Worm (Caenorhabditis elegans): ENCODE results near the gene Y82E9BL.12.
"Not testable (repeated sequence)": the region's sequence is repeated elsewhere in the genome, so short reads cannot be mapped to it uniquely, and the experiment has no call there.

Gene Y82E9BL.12

DNA sequence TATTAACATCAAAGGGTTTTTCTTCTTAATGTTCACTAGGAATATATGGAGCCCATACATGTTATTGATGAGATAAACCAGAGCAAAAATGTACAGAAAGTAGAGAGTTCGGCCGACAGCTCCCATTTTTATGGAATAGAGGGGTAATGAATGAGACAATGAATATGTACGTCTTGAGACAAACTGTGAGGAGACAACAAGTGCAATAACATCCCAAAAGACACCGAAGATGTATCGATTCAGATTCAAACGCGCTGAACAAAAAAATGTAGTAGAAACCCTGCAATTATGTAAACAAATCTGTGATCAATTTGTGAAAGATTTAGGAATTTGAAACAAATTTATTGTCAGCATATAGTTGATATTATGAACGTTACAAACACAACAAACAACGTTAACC is 38.0 kb downstream of the Y82E9BL.12 start:
- TF ChIP-seq ztf-29 (GFP tag; IDR thresholded peaks at IDR 0.05) (no peak), T22C8.4 (GFP tag; IDR thresholded peaks at IDR 0.05) (no peak), med-1 (GFP tag; optimal IDR thresholded peaks at IDR 0.05; ENCODE audit: insufficient read depth) (no peak), tab-1 (GFP tag; IDR thresholded peaks at IDR 0.05) (no peak), klf-2 (GFP tag; conservative IDR thresholded peaks at IDR 0.05) (no peak), ref-1 (GFP tag; conservative IDR thresholded peaks at IDR 0.05) (no peak), ztf-23 (GFP tag; IDR thresholded peaks at IDR 0.05) (no peak), flt-1 (GFP tag; IDR thresholded peaks at IDR 0.05) (no peak), cog-1 (tag; optimal IDR thresholded peaks at IDR 0.05) (no peak)

DNA sequence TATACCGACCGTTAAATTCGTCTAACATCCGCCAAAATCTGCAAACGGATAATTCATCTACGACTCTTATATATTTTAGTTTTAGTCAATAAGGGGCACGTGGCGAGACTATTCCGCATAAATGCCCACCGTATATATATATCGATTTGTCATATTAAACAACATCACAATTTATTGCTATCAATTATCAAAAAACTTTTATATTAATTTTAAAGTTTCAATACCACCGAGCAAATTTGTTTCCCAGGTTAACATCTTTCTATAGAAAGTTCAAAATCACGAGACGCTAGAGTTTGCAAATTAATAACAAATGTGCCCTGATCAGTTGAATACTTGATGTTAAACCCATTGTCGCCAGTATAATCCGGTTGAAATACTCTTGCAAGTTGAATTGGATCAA is 38.6 kb downstream of the Y82E9BL.12 start, which contains the start of gene Y82E9BL.5:
Gene Y82E9BL.5, minus strand, starts transcription at position 101 of the 400 bp plus-strand sequence.
- TF ChIP-seq ztf-29 (GFP tag; IDR thresholded peaks at IDR 0.05) (no peak), ref-1 (GFP tag; conservative IDR thresholded peaks at IDR 0.05) (no peak), med-1 (GFP tag; optimal IDR thresholded peaks at IDR 0.05; ENCODE audit: insufficient read depth) (no peak)

DNA sequence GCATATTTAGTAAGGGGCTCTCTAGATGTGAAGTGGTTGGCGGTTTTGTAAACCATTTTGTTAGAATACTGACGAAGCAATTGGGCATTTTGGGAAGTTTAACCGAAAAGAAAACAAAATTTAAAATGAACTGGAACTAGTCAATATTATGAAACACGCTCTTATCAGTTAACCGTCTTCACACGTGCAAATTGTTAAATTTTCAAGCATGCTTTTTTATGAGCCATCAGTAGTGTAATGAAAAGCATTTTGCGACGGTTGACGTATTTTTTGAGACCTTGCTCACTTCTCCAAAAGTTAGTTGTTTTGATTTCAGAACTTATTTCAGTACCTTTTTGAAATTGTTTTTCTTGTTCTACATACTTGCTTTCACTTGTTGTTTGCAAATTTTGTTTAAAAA is 40.3 kb downstream of the Y82E9BL.12 start, which contains the start of gene fbxa-25:
Gene fbxa-25, minus strand, starts transcription at position 138 of the 400 bp plus-strand sequence.
- TF ChIP-seq ztf-29 (GFP tag; IDR thresholded peaks at IDR 0.05): no peak
- TF ChIP-seq ref-1 (GFP tag; conservative IDR thresholded peaks at IDR 0.05): no peak
- no peak for TF ChIP-seq ztf-23 (GFP tag; IDR thresholded peaks at IDR 0.05)

DNA sequence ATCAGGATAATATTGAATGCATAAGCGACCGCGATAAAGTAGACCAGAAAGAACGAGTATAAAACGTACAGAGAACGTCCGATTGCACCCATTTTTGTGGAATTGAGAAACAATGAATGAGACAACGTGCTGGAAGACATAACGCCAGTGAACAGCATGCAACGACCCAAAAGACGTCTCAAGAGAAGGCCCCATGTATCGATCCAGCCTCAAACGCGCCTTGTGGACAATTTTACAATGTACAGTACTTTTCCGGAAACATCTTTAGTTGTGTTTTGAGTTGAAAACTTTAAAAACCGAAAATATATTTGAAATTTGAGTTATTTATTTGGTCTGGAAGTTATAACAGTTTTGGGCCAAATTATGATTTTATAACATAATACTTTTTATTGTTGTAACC is 41.8 kb downstream of the Y82E9BL.12 start, which contains the start of gene Y82E9BL.3:
Gene Y82E9BL.3, minus strand, starts transcription at position 101 of the 400 bp plus-strand sequence.
- TF ChIP-seq tab-1 (GFP tag; IDR thresholded peaks at IDR 0.05): no peak
- TF ChIP-seq flt-1 (GFP tag; IDR thresholded peaks at IDR 0.05): no peak
- TF ChIP-seq cog-1 (tag; optimal IDR thresholded peaks at IDR 0.05): no peak
- no peak for TF ChIP-seq ztf-23 (GFP tag; IDR thresholded peaks at IDR 0.05)
- TF ChIP-seq ref-1 (GFP tag; conservative IDR thresholded peaks at IDR 0.05): no peak
- TF ChIP-seq ztf-29 (GFP tag; IDR thresholded peaks at IDR 0.05): no peak
- TF ChIP-seq med-1 (GFP tag; optimal IDR thresholded peaks at IDR 0.05; ENCODE audit: insufficient read depth): no peak
- TF ChIP-seq T22C8.4 (GFP tag; IDR thresholded peaks at IDR 0.05): no peak
- TF ChIP-seq klf-2 (GFP tag; conservative IDR thresholded peaks at IDR 0.05): no peak

DNA sequence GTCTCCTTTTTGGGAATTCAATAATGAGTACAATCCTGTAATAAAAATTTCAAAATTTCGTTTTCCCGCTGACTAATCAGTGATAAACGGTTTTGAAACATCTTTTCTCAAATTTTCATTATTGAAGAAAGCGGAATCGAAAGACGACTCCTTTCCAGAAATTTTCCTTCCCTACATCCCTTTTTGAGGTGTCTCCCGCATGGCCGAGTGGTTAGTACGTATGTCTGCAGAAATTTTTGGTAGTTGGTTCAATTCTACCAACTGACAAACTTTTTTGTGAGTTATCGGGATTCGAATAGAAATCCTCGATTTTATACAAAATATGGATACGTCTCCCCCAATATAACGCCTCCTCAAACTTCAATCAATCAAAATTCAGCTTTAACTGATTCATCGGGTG is 45.5 kb downstream of the Y82E9BL.12 start:
- no peak for TF ChIP-seq klf-2 (GFP tag; conservative IDR thresholded peaks at IDR 0.05)
- TF ChIP-seq med-1 (GFP tag; optimal IDR thresholded peaks at IDR 0.05; ENCODE audit: insufficient read depth): no peak

DNA sequence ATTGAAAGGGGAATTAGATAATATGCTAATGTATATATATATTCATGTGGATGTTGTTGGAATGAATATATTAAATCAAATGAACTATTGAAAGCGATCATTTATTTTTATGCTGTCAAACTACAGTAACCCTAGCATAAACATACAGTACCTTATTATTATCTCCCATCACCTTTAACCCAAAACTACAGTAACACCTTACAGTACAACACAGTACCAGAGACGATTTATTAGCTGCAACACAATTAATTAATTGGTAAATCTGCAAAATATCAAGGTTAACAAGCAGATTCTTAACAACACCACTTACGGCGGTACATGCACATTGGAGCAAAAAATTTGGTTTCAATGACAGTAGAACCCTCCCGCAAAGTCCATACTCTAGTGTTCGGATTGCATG is 46.3 kb downstream of the Y82E9BL.12 start, which contains the start of gene Y82E9BL.1:
Gene Y82E9BL.1, minus strand, starts transcription at position 101 of the 400 bp plus-strand sequence.
- TF ChIP-seq med-1 (GFP tag; optimal IDR thresholded peaks at IDR 0.05; ENCODE audit: insufficient read depth) (no peak), ztf-29 (GFP tag; IDR thresholded peaks at IDR 0.05) (no peak), ref-1 (GFP tag; conservative IDR thresholded peaks at IDR 0.05) (no peak), T22C8.4 (GFP tag; IDR thresholded peaks at IDR 0.05) (no peak), flt-1 (GFP tag; IDR thresholded peaks at IDR 0.05) (no peak), ztf-23 (GFP tag; IDR thresholded peaks at IDR 0.05) (no peak), klf-2 (GFP tag; conservative IDR thresholded peaks at IDR 0.05) (no peak), tab-1 (GFP tag; IDR thresholded peaks at IDR 0.05) (no peak), cog-1 (tag; optimal IDR thresholded peaks at IDR 0.05) (no peak)

DNA sequence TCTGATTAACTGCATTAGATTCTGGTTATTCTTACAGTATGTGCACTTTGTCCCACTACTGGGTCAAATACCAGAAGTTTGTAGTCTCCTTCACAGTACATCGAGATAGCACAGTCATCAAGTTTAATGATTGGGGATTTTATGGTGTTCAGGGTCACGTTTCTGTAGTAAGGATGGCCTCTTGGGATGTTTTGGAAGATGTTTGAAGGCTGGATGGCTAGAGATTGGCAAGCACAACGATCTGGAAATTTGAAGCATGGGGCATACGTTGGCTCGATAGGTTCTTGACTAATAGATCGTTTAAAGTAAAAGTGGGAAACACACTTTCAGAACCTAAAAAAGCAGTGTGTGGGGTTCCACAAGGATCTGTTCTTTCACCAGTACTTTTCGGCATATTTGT is 49.0 kb downstream of the Y82E9BL.12 start, which contains the start of gene Y82E9BR.8:
Gene Y82E9BR.8, minus strand, starts transcription at position 101 of the 400 bp plus-strand sequence.
- TF ChIP-seq ztf-29, ztf-23, flt-1 (GFP tag; IDR thresholded peaks at IDR 0.05): not testable (repeated sequence)

DNA sequence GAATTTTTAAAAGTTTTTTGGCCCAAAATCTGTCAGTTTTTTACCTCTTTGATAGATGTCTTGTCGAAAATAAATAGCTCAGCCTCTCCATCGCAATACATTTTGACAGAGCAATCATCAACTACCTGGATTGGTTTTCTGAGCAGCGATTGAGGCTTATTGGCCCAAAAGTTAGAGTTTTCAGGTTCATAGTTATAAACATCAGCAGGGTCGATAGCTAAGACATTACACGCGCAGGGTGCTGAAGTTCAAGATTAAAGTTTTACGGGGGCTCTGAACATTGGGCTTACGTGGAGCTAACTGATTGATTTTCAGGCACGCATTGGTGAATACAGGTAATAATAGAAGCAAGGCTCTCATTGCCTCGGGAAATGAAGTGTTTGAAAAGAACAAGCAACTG is 50.7 kb downstream of the Y82E9BL.12 start, which contains the start of gene Y82E9BR.9:
Gene Y82E9BR.9, minus strand, starts transcription at position 101 of the 400 bp plus-strand sequence.
- TF ChIP-seq ztf-23 (GFP tag; IDR thresholded peaks at IDR 0.05) (no peak), ztf-29 (GFP tag; IDR thresholded peaks at IDR 0.05) (no peak), T22C8.4 (GFP tag; IDR thresholded peaks at IDR 0.05) (no peak), klf-2 (GFP tag; conservative IDR thresholded peaks at IDR 0.05) (no peak), med-1 (GFP tag; optimal IDR thresholded peaks at IDR 0.05; ENCODE audit: insufficient read depth) (no peak), ref-1 (GFP tag; conservative IDR thresholded peaks at IDR 0.05) (no peak), flt-1 (GFP tag; IDR thresholded peaks at IDR 0.05) (no peak), cog-1 (tag; optimal IDR thresholded peaks at IDR 0.05) (no peak), tab-1 (GFP tag; IDR thresholded peaks at IDR 0.05) (no peak)

All from whole organism, midembryonic.